Fruit fly (Drosophila melanogaster): ENCODE results near the gene CG11560.

dm6 chr3L:12076312-12076711 is 43.5 kb upstream of the CG11560 start:
- TF ChIP-seq psq (optimal IDR thresholded peaks at IDR 0.05): no peak
- no peak for TF ChIP-seq ttk (optimal IDR thresholded peaks at IDR 0.05)
- no peak for TF ChIP-seq Myc (optimal IDR thresholded peaks at IDR 0.05)
- TF ChIP-seq Sin3A (optimal IDR thresholded peaks at IDR 0.05): no peak
- TF ChIP-seq insv (optimal IDR thresholded peaks at IDR 0.05): no peak

Measured in Kc167 (cell line).